Worm (Caenorhabditis elegans): Measurements from ENCODE around the gene nspc-1.

DNA sequence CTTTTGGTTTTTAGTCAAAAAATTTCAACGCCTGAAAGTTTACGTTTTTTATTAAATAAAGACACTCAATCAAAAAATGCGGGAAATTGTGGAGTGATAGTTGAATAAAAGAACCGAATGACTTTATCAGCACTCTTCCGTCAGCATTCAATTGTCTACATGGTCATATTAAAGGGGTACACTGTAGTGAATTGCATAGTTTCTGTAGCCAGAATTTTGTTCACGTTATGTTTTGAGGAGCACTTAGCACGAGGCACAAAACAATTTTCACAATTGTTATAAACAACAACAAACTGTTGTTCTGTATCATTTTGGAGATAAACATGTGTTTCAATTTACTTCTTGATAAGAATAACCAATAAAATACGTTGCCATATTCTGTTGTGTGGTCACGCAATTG lies 14.1 kb upstream of the nspc-1 start, which contains the start of gene D2021.4:
- TF ChIP-seq hmg-4 (GFP tag; optimal IDR thresholded peaks at IDR 0.05), result no peak
- TF ChIP-seq ama-1 (optimal IDR thresholded peaks at IDR 0.05), result no peak
- no peak for TF ChIP-seq pes-1 (GFP tag; IDR thresholded peaks at IDR 0.05)
- no peak for TF ChIP-seq ceh-36 (tag; optimal IDR thresholded peaks at IDR 0.05)
- TF ChIP-seq F13C5.2 (tag; optimal IDR thresholded peaks at IDR 0.05), result no peak
- no peak for TF ChIP-seq ceh-13 (GFP tag; optimal IDR thresholded peaks at IDR 0.05)
- TF ChIP-seq scrt-1 (GFP tag; IDR thresholded peaks at IDR 0.05), result no peak
- no peak for TF ChIP-seq tbx-11 (GFP tag; IDR thresholded peaks at IDR 0.05)
- TF ChIP-seq ets-7 (tag; optimal IDR thresholded peaks at IDR 0.05), result no peak
- no peak for TF ChIP-seq hmbx-1 (tag; optimal IDR thresholded peaks at IDR 0.05)
